Worm (Caenorhabditis elegans) whole organism, L4 larva: ENCODE data around the gene F56C3.8.

ENCODE experiments used
- F26F4.8 ChIP-seq: fragments of 200-800 bp; sonication (Bioruptor generic); conservative IDR thresholded peaks from 2 replicates; pipeline ENCODE4 v1.3.6; 2022; ENCODE audit warnings: missing genetic modification characterization, missing compliant biosample characterization
- F37D6.2 ChIP-seq: sonication (generic microtip); optimal IDR thresholded peaks from 2 replicates; lab custom pipeline; 2016; ENCODE audit warnings: mild to moderate bottlenecking, missing genetic modification characterization, missing compliant biosample characterization
- T26A8.4 ChIP-seq: fragments of 200-800 bp; sonication (Bioruptor generic); IDR thresholded peaks from 2 replicates; pipeline ENCODE4 v1.3.6; 2022; ENCODE audit warnings: missing genetic modification characterization, missing compliant biosample characterization
- Y48G9A.11 ChIP-seq: fragments of 200-800 bp; sonication (Bioruptor generic); IDR thresholded peaks from 2 replicates; pipeline ENCODE4 v1.3.6; 2022; ENCODE audit warnings: missing genetic modification reagents, missing genetic modification characterization, missing compliant biosample characterization
- Y75B8A.6 ChIP-seq: fragments of 200-800 bp; sonication (Bioruptor generic); IDR thresholded peaks from 2 replicates; pipeline ENCODE4 v1.3.6; 2022; ENCODE audit warnings: missing genetic modification reagents, missing genetic modification characterization, missing compliant biosample characterization
- ZK337.2 ChIP-seq: fragments of 200-800 bp; sonication (Bioruptor generic); IDR thresholded peaks from 2 replicates; pipeline ENCODE4 v1.3.6; 2022; ENCODE audit warnings: missing genetic modification reagents, missing genetic modification characterization, missing compliant biosample characterization
- aly-2 ChIP-seq: sonication (generic microtip); optimal IDR thresholded peaks from 2 replicates; lab custom pipeline; 2018; ENCODE audit warnings: missing biosample characterization, missing genetic modification characterization
- arid-1 ChIP-seq: fragments of 200-800 bp; sonication (Bioruptor generic); conservative IDR thresholded peaks from 2 replicates; pipeline ENCODE4 v1.3.6; 2022; ENCODE audit warnings: missing genetic modification reagents, missing genetic modification characterization, missing compliant biosample characterization
- ceh-28 ChIP-seq: fragments of 150-350 bp; optimal IDR thresholded peaks from 2 replicates; lab custom pipeline; 2014; ENCODE audit warnings: missing biosample characterization, missing genetic modification reagents, missing genetic modification characterization
- ceh-44 ChIP-seq: fragments of 200-800 bp; sonication (Bioruptor generic); IDR thresholded peaks from 2 replicates; pipeline ENCODE4 v1.3.6; 2022; ENCODE audit warnings: missing genetic modification reagents, missing genetic modification characterization, missing compliant biosample characterization
- ceh-82 ChIP-seq: sonication (generic microtip); optimal IDR thresholded peaks from 2 replicates; lab custom pipeline; 2017; ENCODE audit warnings: missing biosample characterization, missing genetic modification characterization
- daf-16 ChIP-seq, 3 experiments: sonication (generic microtip); optimal IDR thresholded peaks; 2 replicates each; lab custom pipeline; 2016 to 2017; ENCODE audit warnings: missing genetic modification characterization in 3 of 3, missing genetic modification reagents in 3 of 3, mild to moderate bottlenecking in 2 of 3, missing compliant biosample characterization in 2 of 3, missing biosample characterization in 1 of 3, moderate library complexity in 1 of 3
- daf-19 ChIP-seq: fragments of 200-800 bp; sonication (Bioruptor generic); conservative IDR thresholded peaks from 2 replicates; pipeline ENCODE4 v1.3.6; 2022; ENCODE audit warnings: missing genetic modification characterization, missing compliant biosample characterization
- dmd-6 ChIP-seq: fragments of 200-800 bp; sonication (Bioruptor generic); IDR thresholded peaks from 2 replicates; pipeline ENCODE4 v1.3.6; 2022; ENCODE audit warnings: missing genetic modification reagents, missing genetic modification characterization, missing compliant biosample characterization
- dmd-8 ChIP-seq: fragments of 200-800 bp; sonication (Bioruptor generic); IDR thresholded peaks from 2 replicates; pipeline ENCODE4 v1.3.6; 2022; ENCODE audit warnings: missing genetic modification characterization, missing compliant biosample characterization
- dpl-1 ChIP-seq: fragments of 150-350 bp; optimal IDR thresholded peaks from 2 replicates; lab custom pipeline; 2014; ENCODE audit warnings: missing biosample characterization, missing genetic modification reagents, missing genetic modification characterization
- egl-43 ChIP-seq: fragments of 200-800 bp; sonication (Bioruptor generic); IDR thresholded peaks from 2 replicates; pipeline ENCODE4 v1.3.6; 2022; ENCODE audit warnings: missing genetic modification reagents, missing genetic modification characterization, missing compliant biosample characterization
- fkh-10 ChIP-seq: fragments of 150-350 bp; optimal IDR thresholded peaks from 2 replicates; lab custom pipeline; 2014; ENCODE audit warnings: missing biosample characterization, missing genetic modification reagents, missing genetic modification characterization
- fos-1 ChIP-seq: fragments of 150-350 bp; optimal IDR thresholded peaks from 2 replicates; lab custom pipeline; 2014; ENCODE audit warnings: missing biosample characterization, missing genetic modification characterization
- hlh-11 ChIP-seq: fragments of 200-800 bp; sonication (Bioruptor generic); optimal IDR thresholded peaks from 2 replicates; lab custom pipeline; 2018; ENCODE audit warnings: mild to moderate bottlenecking, missing genetic modification characterization, missing compliant biosample characterization
- hmg-1.1 ChIP-seq: fragments of 200-800 bp; sonication (Bioruptor generic); IDR thresholded peaks from 2 replicates; pipeline ENCODE4 v1.3.6; 2022; ENCODE audit warnings: missing genetic modification reagents, missing genetic modification characterization, missing compliant biosample characterization
- jun-1 ChIP-seq: fragments of 150-350 bp; optimal IDR thresholded peaks from 2 replicates; lab custom pipeline; 2014; ENCODE audit warnings: missing biosample characterization, missing genetic modification reagents, missing genetic modification characterization
- lim-7 ChIP-seq: fragments of 200-800 bp; sonication (Bioruptor generic); IDR thresholded peaks from 2 replicates; pipeline ENCODE4 v1.3.6; 2022; ENCODE audit warnings: missing genetic modification characterization, missing compliant biosample characterization
- lin-1 ChIP-seq: fragments of 200-800 bp; sonication (Bioruptor generic); IDR thresholded peaks from 2 replicates; pipeline ENCODE4 v1.3.6; 2022; ENCODE audit warnings: missing genetic modification reagents, missing genetic modification characterization, missing compliant biosample characterization
- lin-38 ChIP-seq: fragments of 200-800 bp; sonication (Bioruptor generic); IDR thresholded peaks from 2 replicates; pipeline ENCODE4 v1.3.6; 2022; ENCODE audit warnings: missing genetic modification reagents, missing genetic modification characterization, missing compliant biosample characterization
- lir-3 ChIP-seq: sonication (generic microtip); optimal IDR thresholded peaks from 2 replicates; lab custom pipeline; 2016; ENCODE audit warnings: mild to moderate bottlenecking, missing genetic modification characterization, missing compliant biosample characterization
- mdl-1 ChIP-seq, 2 experiments: fragments of 150-350 bp in 1 of 2; sonication (generic microtip) in 1 of 2; optimal IDR thresholded peaks; 2 replicates each; lab custom pipeline; 2014 to 2017; ENCODE audit warnings: missing biosample characterization in 2 of 2, missing genetic modification characterization in 2 of 2
- mxl-3 ChIP-seq: fragments of 200-800 bp; sonication (Bioruptor generic); optimal IDR thresholded peaks from 2 replicates; lab custom pipeline; 2018; ENCODE audit warnings: mild to moderate bottlenecking, missing genetic modification characterization, missing compliant biosample characterization
- nhr-102 ChIP-seq: sonication (generic microtip); optimal IDR thresholded peaks from 2 replicates; lab custom pipeline; 2016; ENCODE audit warnings: mild to moderate bottlenecking, missing genetic modification characterization, moderate library complexity, missing compliant biosample characterization
- nhr-111 ChIP-seq: fragments of 200-800 bp; sonication (Bioruptor generic); optimal IDR thresholded peaks from 2 replicates; lab custom pipeline; 2018; ENCODE audit warnings: mild to moderate bottlenecking, missing genetic modification characterization, missing compliant biosample characterization
- nhr-41 ChIP-seq: fragments of 200-800 bp; sonication (Bioruptor generic); IDR thresholded peaks from 2 replicates; pipeline ENCODE4 v1.3.6; 2022; ENCODE audit warnings: missing genetic modification reagents, missing genetic modification characterization, missing compliant biosample characterization
- nhr-42 ChIP-seq: fragments of 200-800 bp; sonication (Bioruptor generic); IDR thresholded peaks from 2 replicates; pipeline ENCODE4 v1.3.6; 2022; ENCODE audit warnings: missing genetic modification characterization, missing compliant biosample characterization
- nhr-77 ChIP-seq: fragments of 150-350 bp; optimal IDR thresholded peaks from 2 replicates; lab custom pipeline; 2014; ENCODE audit warnings: missing biosample characterization, missing genetic modification characterization
- php-3 ChIP-seq: fragments of 200-800 bp; sonication (Bioruptor generic); IDR thresholded peaks from 2 replicates; pipeline ENCODE4 v1.3.6; 2022; ENCODE audit warnings: missing genetic modification reagents, missing genetic modification characterization, missing compliant biosample characterization
- sdz-12 ChIP-seq: fragments of 200-800 bp; sonication (Bioruptor generic); optimal IDR thresholded peaks from 2 replicates; lab custom pipeline; 2018; ENCODE audit warnings: mild to moderate bottlenecking, missing genetic modification characterization, missing compliant biosample characterization
- set-16 ChIP-seq: fragments of 200-800 bp; sonication (Bioruptor generic); IDR thresholded peaks from 2 replicates; pipeline ENCODE4 v1.3.6; 2022; ENCODE audit warnings: missing genetic modification reagents, missing genetic modification characterization, missing compliant biosample characterization
- spr-1 ChIP-seq: sonication (generic microtip); optimal IDR thresholded peaks from 2 replicates; lab custom pipeline; 2016; ENCODE audit warnings: mild to moderate bottlenecking, missing genetic modification characterization, missing compliant biosample characterization
- unc-62 ChIP-seq, 3 experiments: fragments of 150-350 bp in 1 of 3; sonication (generic microtip); optimal IDR thresholded peaks in 2 of 3; peaks in 1 of 3; 1 replicate in 1 of 3; 2 replicates in 2 of 3; lab custom pipeline; 2014 to 2017; ENCODE audit warnings: missing biosample characterization in 3 of 3, missing genetic modification characterization in 3 of 3, missing genetic modification reagents in 3 of 3, missing genotype in 1 of 3
- ztf-7 ChIP-seq: fragments of 150-350 bp; optimal IDR thresholded peaks from 2 replicates; lab custom pipeline; 2014; ENCODE audit warnings: missing biosample characterization, missing genetic modification characterization

The F56C3.8 gene

ce11 chrX:1389382-1389983 is 5.0 kb upstream of the F56C3.8 start (continued):
- TF ChIP-seq spr-1 (peak; percentile 96), nhr-77 (tag; lab: Kevin White, UChicago) (peak; percentile 99), nhr-102 (tag; lab: Kevin White, UChicago) (peak; percentile 98), nhr-41 (GFP tag; lab: Robert Waterston, UW) (no peak), ceh-28 (tag; lab: Kevin White, UChicago) (peak; percentile 66), T26A8.4 (GFP tag; lab: Robert Waterston, UW) (peak; percentile 98), dmd-6 (GFP tag; lab: Robert Waterston, UW) (peak; percentile 88), daf-19 (peak; percentile 82; the same call in 1 of the 2 replicates), lim-7 (no peak), lir-3 (peak; percentile 67), jun-1 (peak; percentile 95), mxl-3 (GFP tag; lab: Kevin White, UChicago) (peak; percentile 76), php-3 (GFP tag; lab: Robert Waterston, UW) (peak; percentile 87), daf-16 (GFP tag; optimal IDR thresholded peaks at IDR 0.05; lab: Kevin White, UChicago) (peak; percentile 79 to 98), daf-16 (tag; optimal IDR thresholded peaks at IDR 0.05; lab: Kevin White, UChicago) (peak; percentile 82), mdl-1 (tag; optimal IDR thresholded peaks at IDR 0.05; lab: Kevin White, UChicago) (peak; percentile 69 to 85), sdz-12 (GFP tag; lab: Kevin White, UChicago) (no peak), ceh-44 (GFP tag; lab: Robert Waterston, UW) (0 out of 2 replicates have a peak, but pooled peaks have one; percentile 32), nhr-111 (GFP tag; lab: Kevin White, UChicago) (no peak), lin-38 (GFP tag; lab: Robert Waterston, UW) (peak; percentile 72), arid-1 (GFP tag; lab: Robert Waterston, UW) (no peak; the same call in 1 of the 2 replicates), nhr-42 (GFP tag; lab: Robert Waterston, UW) (peak; percentile 96), F37D6.2 (tag; lab: Kevin White, UChicago) (peak; percentile 97), ceh-82 (tag; lab: Kevin White, UChicago) (no peak), set-16 (GFP tag; lab: Robert Waterston, UW) (no peak)

ce11 chrX:1386893-1387367 is 2.5 kb upstream of the F56C3.8 start, which contains the start of gene F56C3.1:
F56C3.1 (plus strand) TSS chrX:1387317.
- no peak for TF ChIP-seq jun-1
- TF ChIP-seq nhr-102 (tag; lab: Kevin White, UChicago): peak; percentile 34
- 0 out of 2 replicates have a peak, but pooled peaks have one; percentile 47 for TF ChIP-seq php-3 (GFP tag; lab: Robert Waterston, UW)
- peak; percentile 39; the same call in 1 of the 2 replicates for TF ChIP-seq set-16 (GFP tag; lab: Robert Waterston, UW)
- TF ChIP-seq dmd-8 (GFP tag; lab: Robert Waterston, UW): no peak
- peak; percentile 55; the same call in 1 of the 2 replicates for TF ChIP-seq nhr-42 (GFP tag; lab: Robert Waterston, UW)
- no peak for TF ChIP-seq Y75B8A.6 (GFP tag; lab: Robert Waterston, UW)
- TF ChIP-seq Y48G9A.11 (GFP tag; lab: Robert Waterston, UW): no peak
- TF ChIP-seq dmd-6 (GFP tag; lab: Robert Waterston, UW): 0 out of 2 replicates have a peak, but pooled peaks have one; percentile 15
- 0 out of 2 replicates have a peak, but pooled peaks have one; percentile 29 for TF ChIP-seq ZK337.2 (GFP tag; lab: Robert Waterston, UW)
- TF ChIP-seq dpl-1 (GFP tag; lab: Kevin White, UChicago): no peak
- TF ChIP-seq lin-1 (GFP tag; lab: Robert Waterston, UW): no peak
- TF ChIP-seq nhr-41 (GFP tag; lab: Robert Waterston, UW): no peak
- TF ChIP-seq hmg-1.1: peak; percentile 73
- no peak for TF ChIP-seq fkh-10
- no peak for TF ChIP-seq unc-62 (GFP tag; optimal IDR thresholded peaks at IDR 0.05 in 1 of 2; lab: Kevin White, UChicago)
- no peak for TF ChIP-seq unc-62 (tag; optimal IDR thresholded peaks at IDR 0.05; lab: Kevin White, UChicago)
- no peak for TF ChIP-seq fos-1 (tag; lab: Kevin White, UChicago)
- peak; percentile 3 for TF ChIP-seq hlh-11 (tag; lab: Kevin White, UChicago)
- TF ChIP-seq lin-38 (GFP tag; lab: Robert Waterston, UW): peak; percentile 31; the same call in 1 of the 2 replicates
- no peak for TF ChIP-seq ztf-7
- TF ChIP-seq egl-43 (GFP tag; lab: Robert Waterston, UW): 0 out of 2 replicates have a peak, but pooled peaks have one; percentile 33
- no peak for TF ChIP-seq aly-2 (tag; lab: Kevin White, UChicago)
- TF ChIP-seq F26F4.8: no peak
- TF ChIP-seq, all 104 proteins: peak for 10
